Fruit fly (Drosophila melanogaster) whole organism, embryonic: Measurements from ENCODE around the gene TwdlW.
A peak's percentile ranks its signal among the peaks of the same experiment; 100 is the strongest.

ENCODE experiments used
- Adf1 ChIP-seq: fragments of 200-800 bp; sonication (Bioruptor generic); IDR thresholded peaks from 2 replicates; pipeline ENCODE4 v1.3.6; 2022; ENCODE audit warnings: missing biosample characterization, missing genetic modification characterization
- Bteb2 ChIP-seq: fragments of 200-800 bp; sonication (Bioruptor generic); optimal IDR thresholded peaks from 2 replicates; lab custom pipeline; 2016; ENCODE audit warnings: missing biosample characterization, missing genetic modification characterization
- CG10147 ChIP-seq: fragments of 200-800 bp; sonication (Bioruptor generic); optimal IDR thresholded peaks from 2 replicates; lab custom pipeline; 2019; ENCODE audit warnings: missing biosample characterization, mild to moderate bottlenecking, missing genetic modification characterization, moderate library complexity
- CG10274 ChIP-seq: fragments of 200-800 bp; sonication (Bioruptor generic); optimal IDR thresholded peaks from 3 replicates; lab custom pipeline; 2017; ENCODE audit warnings: missing biosample characterization, mild to moderate bottlenecking, missing genetic modification characterization
- CG10431 ChIP-seq: fragments of 200-800 bp; sonication (Bioruptor generic); optimal IDR thresholded peaks from 3 replicates; lab custom pipeline; 2018; ENCODE audit warnings: missing biosample characterization, mild to moderate bottlenecking, missing genetic modification characterization
- CG12391 ChIP-seq: fragments of 200-800 bp; sonication (Bioruptor generic); optimal IDR thresholded peaks from 3 replicates; lab custom pipeline; 2018; ENCODE audit warnings: missing biosample characterization, mild to moderate bottlenecking, missing genetic modification characterization, moderate library complexity
- CG13123 ChIP-seq: fragments of 200-800 bp; sonication (Bioruptor generic); optimal IDR thresholded peaks from 2 replicates; lab custom pipeline; 2016; ENCODE audit warnings: missing biosample characterization, missing genetic modification characterization
- CG13894 ChIP-seq: fragments of 200-800 bp; sonication (Bioruptor generic); optimal IDR thresholded peaks from 3 replicates; lab custom pipeline; 2018; ENCODE audit warnings: missing biosample characterization, mild to moderate bottlenecking, missing genetic modification characterization, moderate library complexity
- CG1647 ChIP-seq: fragments of 200-800 bp; sonication (Bioruptor generic); optimal IDR thresholded peaks from 3 replicates; lab custom pipeline; 2016; ENCODE audit warnings: missing biosample characterization, missing genetic modification characterization
- CG2120 ChIP-seq: fragments of 200-800 bp; sonication (Bioruptor generic); optimal IDR thresholded peaks from 3 replicates; lab custom pipeline; 2016; ENCODE audit warnings: missing biosample characterization, missing genetic modification characterization
- CG30403 ChIP-seq: fragments of 200-800 bp; sonication (Bioruptor generic); optimal IDR thresholded peaks from 3 replicates; lab custom pipeline; 2016; ENCODE audit warnings: missing biosample characterization, missing genetic modification characterization
- CG31441 ChIP-seq: fragments of 200-800 bp; sonication (Bioruptor generic); IDR thresholded peaks from 2 replicates; pipeline ENCODE4 v1.3.6; 2022; ENCODE audit warnings: missing biosample characterization, missing genetic modification characterization
- CG32532 ChIP-seq: fragments of 200-800 bp; sonication (Bioruptor generic); IDR thresholded peaks from 2 replicates; pipeline ENCODE4 v1.3.6; 2022; ENCODE audit warnings: missing biosample characterization, missing genetic modification characterization
- CG3726 ChIP-seq: fragments of 200-800 bp; sonication (Bioruptor generic); IDR thresholded peaks from 3 replicates; pipeline ENCODE4, ENCODE4 v1.3.6; 2022; ENCODE audit warnings: missing biosample characterization, missing genetic modification characterization
- CG42726 ChIP-seq: fragments of 200-800 bp; sonication (Bioruptor generic); IDR thresholded peaks from 2 replicates; pipeline ENCODE4 v1.3.6; 2022; ENCODE audit warnings: missing biosample characterization, missing genetic modification characterization; ENCODE audit not compliant: partially characterized antibody
- CG4424 ChIP-seq: fragments of 200-800 bp; sonication (Bioruptor generic); optimal IDR thresholded peaks from 3 replicates; lab custom pipeline; 2016; ENCODE audit warnings: missing biosample characterization, missing genetic modification characterization
- CG4730 ChIP-seq: fragments of 200-800 bp; sonication (Bioruptor generic); IDR thresholded peaks from 2 replicates; pipeline ENCODE4 v1.3.6; 2022; ENCODE audit warnings: missing biosample characterization, missing genetic modification characterization
- CG6175 ChIP-seq: fragments of 200-800 bp; sonication (Bioruptor generic); IDR thresholded peaks from 3 replicates; pipeline ENCODE4 v1.3.6; 2022; ENCODE audit warnings: missing biosample characterization, missing genetic modification characterization
- CG7357 ChIP-seq: fragments of 200-800 bp; sonication (Bioruptor generic); IDR thresholded peaks from 3 replicates; pipeline ENCODE4 v1.3.6; 2022; ENCODE audit warnings: missing biosample characterization, missing genetic modification characterization
- CG7556 ChIP-seq: fragments of 200-800 bp; sonication (Bioruptor generic); optimal IDR thresholded peaks from 2 replicates; lab custom pipeline; 2017; ENCODE audit warnings: missing biosample characterization, mild to moderate bottlenecking, missing genetic modification characterization
- CG7786 ChIP-seq: fragments of 200-800 bp; sonication (Bioruptor generic); optimal IDR thresholded peaks from 2 replicates; lab custom pipeline; 2016; ENCODE audit warnings: missing biosample characterization, missing genetic modification characterization
- CG8089 ChIP-seq: fragments of 200-800 bp; sonication (Bioruptor generic); optimal IDR thresholded peaks from 3 replicates; lab custom pipeline; 2016; ENCODE audit warnings: missing biosample characterization, missing genetic modification characterization
- CG8281 ChIP-seq: fragments of 200-800 bp; sonication (Bioruptor generic); optimal IDR thresholded peaks from 2 replicates; lab custom pipeline; 2018; ENCODE audit warnings: missing biosample characterization, mild to moderate bottlenecking, missing genetic modification characterization, moderate library complexity
- CG8944 ChIP-seq: fragments of 200-800 bp; sonication (Bioruptor generic); optimal IDR thresholded peaks from 3 replicates; lab custom pipeline; 2016; ENCODE audit warnings: missing biosample characterization, missing genetic modification characterization
- CG9727 ChIP-seq: fragments of 200-800 bp; sonication (Bioruptor generic); optimal IDR thresholded peaks from 3 replicates; lab custom pipeline; 2017; ENCODE audit warnings: missing biosample characterization, mild to moderate bottlenecking, missing genetic modification characterization
- Dip2 ChIP-seq: fragments of 200-800 bp; sonication (Bioruptor generic); IDR thresholded peaks from 2 replicates; pipeline ENCODE4 v1.3.6; 2022; ENCODE audit warnings: missing biosample characterization, missing genetic modification characterization
- H15 ChIP-seq: fragments of 200-800 bp; sonication (Bioruptor generic); IDR thresholded peaks from 3 replicates; pipeline ENCODE4 v1.3.6; 2022; ENCODE audit warnings: missing biosample characterization, missing genetic modification characterization
- HmgZ ChIP-seq: fragments of 200-800 bp; sonication (Bioruptor generic); optimal IDR thresholded peaks from 2 replicates; lab custom pipeline; 2018; ENCODE audit warnings: missing biosample characterization, mild to moderate bottlenecking, missing genetic modification characterization
- Nf-YB ChIP-seq: fragments of 200-800 bp; sonication (Bioruptor generic); optimal IDR thresholded peaks from 3 replicates; lab custom pipeline; 2019; ENCODE audit warnings: missing biosample characterization, mild to moderate bottlenecking, missing genetic modification characterization, moderate library complexity
- Six4 ChIP-seq: fragments of 200-800 bp; sonication (Bioruptor generic); optimal IDR thresholded peaks from 2 replicates; lab custom pipeline; 2016; ENCODE audit warnings: missing biosample characterization, missing genetic modification characterization
- Sox100B ChIP-seq: fragments of 200-800 bp; sonication (Bioruptor generic); optimal IDR thresholded peaks from 3 replicates; lab custom pipeline; 2018; ENCODE audit warnings: missing biosample characterization, mild to moderate bottlenecking, missing genetic modification characterization
- Tbp ChIP-seq: fragments of >200 bp; optimal IDR thresholded peaks from 2 replicates; lab custom pipeline; 2018; ENCODE audit warnings: missing biosample characterization, missing genetic modification characterization
- abd-A ChIP-seq: fragments of 200-800 bp; sonication (Bioruptor generic); optimal IDR thresholded peaks from 3 replicates; lab custom pipeline; 2019; ENCODE audit warnings: missing biosample characterization, mild to moderate bottlenecking, missing genetic modification characterization, moderate library complexity
- ap ChIP-seq: fragments of 200-800 bp; sonication (Bioruptor generic); IDR thresholded peaks from 2 replicates; pipeline ENCODE4 v1.3.6; 2022; ENCODE audit warnings: missing biosample characterization, missing genetic modification characterization
- croc ChIP-seq: fragments of 200-800 bp; sonication (Bioruptor generic); conservative IDR thresholded peaks from 3 replicates; pipeline ENCODE4 v1.3.6; 2022; ENCODE audit warnings: missing biosample characterization, missing genetic modification characterization
- crol ChIP-seq: fragments of 200-800 bp; sonication (Bioruptor generic); IDR thresholded peaks from 2 replicates; pipeline ENCODE4 v1.3.6; 2022; ENCODE audit warnings: missing biosample characterization, missing genetic modification characterization
- emc ChIP-seq: fragments of 200-800 bp; sonication (Bioruptor generic); optimal IDR thresholded peaks from 2 replicates; lab custom pipeline; 2016; ENCODE audit warnings: missing biosample characterization, missing genetic modification characterization
- gcm ChIP-seq: fragments of 200-800 bp; sonication (Bioruptor generic); optimal IDR thresholded peaks from 2 replicates; lab custom pipeline; 2019; ENCODE audit warnings: missing biosample characterization, mild to moderate bottlenecking, missing genetic modification characterization, moderate library complexity
- gem ChIP-seq: fragments of 200-800 bp; sonication (Bioruptor generic); optimal IDR thresholded peaks from 2 replicates; lab custom pipeline; 2019; ENCODE audit warnings: missing biosample characterization, mild to moderate bottlenecking, missing genetic modification characterization, moderate library complexity
- hkb ChIP-seq, 2 experiments: fragments of 200-800 bp in 1 of 2; fragments of >200 bp in 1 of 2; sonication (Bioruptor generic) in 1 of 2; IDR thresholded peaks in 1 of 2; optimal IDR thresholded peaks in 1 of 2; 2 replicates each; pipeline versions ENCODE4 v1.3.6 to Lab custom; 2017 to 2022; ENCODE audit warnings: missing biosample characterization in 1 of 2, missing genetic modification characterization in 1 of 2
- klu ChIP-seq: fragments of 200-800 bp; sonication (Bioruptor generic); IDR thresholded peaks from 2 replicates; pipeline ENCODE4 v1.3.6; 2022; ENCODE audit warnings: missing biosample characterization, missing genetic modification characterization
- oc ChIP-seq: fragments of 200-800 bp; sonication (Bioruptor generic); optimal IDR thresholded peaks from 2 replicates; lab custom pipeline; 2018; ENCODE audit warnings: missing biosample characterization, mild to moderate bottlenecking, missing genetic modification characterization, moderate library complexity
- p53 ChIP-seq: fragments of 200-800 bp; sonication (Bioruptor generic); optimal IDR thresholded peaks from 2 replicates; lab custom pipeline; 2016; ENCODE audit warnings: missing biosample characterization, missing genetic modification characterization
- sc ChIP-seq, 3 experiments: fragments of >200 bp in 2 of 3; fragments of 200-800 bp in 1 of 3; sonication (Bioruptor generic) in 1 of 3; optimal IDR thresholded peaks; 2 replicates in 2 of 3; 3 replicates in 1 of 3; lab custom pipeline; 2017; ENCODE audit warnings: mild to moderate bottlenecking in 1 of 3, missing biosample characterization in 1 of 3, missing genetic modification characterization in 1 of 3, missing genetic modification reagents in 1 of 3
- sima ChIP-seq: fragments of 200-800 bp; sonication (Bioruptor generic); optimal IDR thresholded peaks from 2 replicates; lab custom pipeline; 2016; ENCODE audit warnings: missing biosample characterization, missing genetic modification characterization
- slou ChIP-seq: fragments of 200-800 bp; sonication (Bioruptor generic); optimal IDR thresholded peaks from 3 replicates; lab custom pipeline; 2016; ENCODE audit warnings: missing biosample characterization, missing genetic modification characterization
- sqz ChIP-seq: fragments of 200-800 bp; sonication (Bioruptor generic); optimal IDR thresholded peaks from 3 replicates; lab custom pipeline; 2018; ENCODE audit warnings: missing biosample characterization, mild to moderate bottlenecking, missing genetic modification characterization
- stc ChIP-seq: fragments of 200-800 bp; sonication (Bioruptor generic); IDR thresholded peaks from 2 replicates; pipeline ENCODE4 v1.3.6; 2022; ENCODE audit warnings: missing biosample characterization, missing genetic modification characterization
- tin ChIP-seq: fragments of 200-800 bp; sonication (Bioruptor generic); optimal IDR thresholded peaks from 3 replicates; lab custom pipeline; 2016; ENCODE audit warnings: missing biosample characterization, missing genetic modification characterization

The TwdlW gene

DNA sequence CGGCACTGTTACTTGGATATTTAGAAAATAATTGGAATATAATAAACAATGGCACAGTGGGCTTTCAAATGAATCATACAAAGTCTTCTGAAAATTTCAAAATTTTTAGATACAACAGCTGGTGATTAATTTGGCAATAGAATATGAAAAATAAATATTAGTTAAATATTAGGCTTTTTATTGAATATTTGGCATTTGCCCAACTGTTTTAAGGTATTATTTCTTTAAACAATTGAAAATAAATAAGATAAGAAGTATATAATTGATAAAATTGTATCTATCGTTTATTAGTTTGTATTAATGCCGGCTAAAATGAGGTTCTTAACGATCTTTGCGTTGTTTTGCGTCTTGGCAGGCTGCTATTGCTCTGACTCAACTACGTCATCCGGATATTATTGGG is 18.0 kb downstream of the TwdlW start, which contains the start of gene CG45079:
Gene CG45079, plus strand, starts transcription at position 301 of the 400 bp plus-strand sequence.
- no peak for TF ChIP-seq CG4730 (GFP tag; lab: Robert Waterston, UW)
- no peak for TF ChIP-seq Tbp (GFP tag; lab: Kevin White, UChicago)
- no peak for TF ChIP-seq H15 (GFP tag; lab: Robert Waterston, UW)
- TF ChIP-seq Bteb2 (GFP tag; lab: Kevin White, UChicago), result no peak
- no peak for TF ChIP-seq CG8089 (GFP tag; lab: Kevin White, UChicago)
- TF ChIP-seq CG8944 (GFP tag; lab: Kevin White, UChicago), result no peak
- TF ChIP-seq sima (GFP tag; lab: Kevin White, UChicago), result no peak
- TF ChIP-seq CG7357 (GFP tag; lab: Robert Waterston, UW), result no peak
- no peak for TF ChIP-seq abd-A (tag; lab: Kevin White, UChicago)
- no peak for TF ChIP-seq CG9727 (GFP tag; lab: Kevin White, UChicago)
- TF ChIP-seq CG7786, result no peak
- TF ChIP-seq croc (GFP tag; lab: Robert Waterston, UW), result no peak
- no peak for TF ChIP-seq Sox100B (GFP tag; lab: Kevin White, UChicago)
- no peak for TF ChIP-seq CG13894 (tag; lab: Kevin White, UChicago)
- TF ChIP-seq CG10147 (GFP tag; lab: Kevin White, UChicago), result no peak

DNA sequence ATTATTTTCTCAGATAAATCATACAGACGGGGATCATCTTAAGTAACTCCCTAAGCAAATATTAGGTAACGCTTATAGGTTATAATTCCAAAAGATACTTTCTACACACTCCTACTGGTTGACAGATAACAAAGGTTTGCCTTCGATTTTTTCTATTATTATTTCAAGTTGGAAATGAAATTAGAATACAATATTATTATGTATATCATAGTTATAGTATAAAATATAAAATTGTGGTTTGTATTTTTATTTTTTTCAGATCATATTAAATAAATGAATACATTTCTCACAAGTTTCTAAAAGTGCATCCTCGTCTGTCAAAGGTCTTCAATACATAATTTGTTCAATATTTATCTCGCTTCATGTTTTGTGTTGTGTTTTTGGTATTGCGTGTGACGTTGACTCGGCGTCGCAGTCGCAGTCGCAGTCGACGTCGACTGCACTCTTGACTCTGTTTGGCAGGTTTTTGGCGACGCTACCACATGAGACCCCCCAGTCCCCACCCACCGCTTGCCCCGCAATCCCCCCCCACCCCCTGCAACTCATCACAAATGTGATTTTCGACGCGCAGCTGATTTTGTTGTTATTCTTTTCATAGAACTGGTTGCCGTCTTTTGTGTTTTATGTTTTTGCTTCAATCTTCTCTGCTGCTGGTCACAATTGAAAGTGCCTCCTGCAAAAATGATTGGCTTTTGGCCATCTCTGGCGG is 19.3 kb downstream of the TwdlW start:
- TF ChIP-seq CG6175 (peak; percentile 87), CG10274 (GFP tag; lab: Kevin White, UChicago) (no peak), hkb (optimal IDR thresholded peaks at IDR 0.05; lab: Kevin White, UChicago) (no peak), hkb (GFP tag; IDR thresholded peaks at IDR 0.05; lab: Robert Waterston, UW) (no peak), CG3726 (GFP tag; lab: Robert Waterston, UW) (no peak), HmgZ (tag; lab: Kevin White, UChicago) (no peak), CG30403 (GFP tag; lab: Kevin White, UChicago) (no peak), CG8281 (tag; lab: Kevin White, UChicago) (peak; percentile 95), CG42726 (GFP tag; lab: Robert Waterston, UW) (no peak), CG32532 (GFP tag; lab: Robert Waterston, UW) (no peak), sqz (GFP tag; lab: Kevin White, UChicago) (no peak), emc (GFP tag; lab: Kevin White, UChicago) (no peak), abd-A (tag; lab: Kevin White, UChicago) (no peak), Dip2 (GFP tag; lab: Robert Waterston, UW) (no peak), CG13123 (GFP tag; lab: Kevin White, UChicago) (no peak), Nf-YB (GFP tag; lab: Kevin White, UChicago) (no peak), ap (GFP tag; lab: Robert Waterston, UW) (no peak), stc (GFP tag; lab: Robert Waterston, UW) (no peak), gem (peak; percentile 31), sc (optimal IDR thresholded peaks at IDR 0.05; lab: Kevin White, UChicago) (no peak), sc (GFP tag; optimal IDR thresholded peaks at IDR 0.05; lab: Kevin White, UChicago) (no peak), klu (no peak), CG31441 (GFP tag; lab: Robert Waterston, UW) (0 out of 2 replicates have a peak, but pooled peaks have one; percentile 37), crol (GFP tag; lab: Robert Waterston, UW) (peak; percentile 91), CG10431 (no peak), CG7556 (GFP tag; lab: Kevin White, UChicago) (no peak), CG4424 (GFP tag; lab: Kevin White, UChicago) (no peak), CG2120 (GFP tag; lab: Kevin White, UChicago) (no peak), p53 (GFP tag; lab: Kevin White, UChicago) (no peak), CG12391 (tag; lab: Kevin White, UChicago) (no peak), oc (tag; lab: Kevin White, UChicago) (no peak), Six4 (GFP tag; lab: Kevin White, UChicago) (no peak), gcm (GFP tag; lab: Kevin White, UChicago) (no peak), slou (GFP tag; lab: Kevin White, UChicago) (no peak), tin (GFP tag; lab: Kevin White, UChicago) (no peak), Adf1 (GFP tag; lab: Robert Waterston, UW) (peak; percentile 73), CG1647 (GFP tag; lab: Kevin White, UChicago) (no peak)
